Fruit fly (Drosophila melanogaster) whole organism, larva: ENCODE measurements around the gene Oseg5.
A peak's percentile ranks its signal among the peaks of the same experiment; 100 is the strongest.

Source experiments
- noc ChIP-seq: fragments of 200-800 bp; sonication (Bioruptor generic); optimal IDR thresholded peaks from 3 replicates; lab custom pipeline; 2019; ENCODE audit warnings: missing biosample characterization, mild to moderate bottlenecking, missing genetic modification characterization, moderate library complexity

Oseg5 gene

dm6 chr2L:20852092-20852628 lies 16.5 kb upstream of the Oseg5 start, which contains the start of gene twit:
TSS of gene twit (plus strand) at chr2L:20852578.
- TF ChIP-seq noc (tag; lab: Kevin White, UChicago): no peak

- no peak for TF ChIP-seq noc (tag; lab: Kevin White, UChicago)
These were observed 16.0 kb upstream of the Oseg5 start for dm6 chr2L:20851592-20851991.

- no peak for TF ChIP-seq noc (tag; lab: Kevin White, UChicago)
These were observed 13.4 kb upstream of the Oseg5 start, which contains the start of gene CG14402 for dm6 chr2L:20849000-20849399. TSS of gene CG14402 (plus strand) at chr2L:20849300.

- TF ChIP-seq noc (tag; lab: Kevin White, UChicago): no peak
These were observed 8.7 kb upstream of the Oseg5 start for dm6 chr2L:20844381-20844780.

dm6 chr2L:20840462-20841038 lies 4.9 kb upstream of the Oseg5 start, which contains the start of gene CG31676:
TSS of gene CG31676 (plus strand) at chr2L:20840750.
- TF ChIP-seq noc (tag; lab: Kevin White, UChicago): no peak

- no peak for TF ChIP-seq noc (tag; lab: Kevin White, UChicago)
These were observed 4.4 kb upstream of the Oseg5 start for dm6 chr2L:20840006-20840405.

dm6 chr2L:20837885-20838284 lies 2.2 kb upstream of the Oseg5 start, which contains the start of gene Spn38F:
TSS of gene Spn38F (minus strand) at chr2L:20837985.
- TF ChIP-seq noc (tag; lab: Kevin White, UChicago): no peak

- peak; percentile 48 for TF ChIP-seq noc (tag; lab: Kevin White, UChicago)
These were observed 4.6 kb downstream of the Oseg5 start, which contains the start of gene CG31674 for dm6 chr2L:20831060-20831459. TSS of gene CG31674 (plus strand) at chr2L:20831262.

- peak; percentile 68 for TF ChIP-seq noc (tag; lab: Kevin White, UChicago)
These were observed 5.8 kb downstream of the Oseg5 start for dm6 chr2L:20829755-20830396.

- TF ChIP-seq noc (tag; lab: Kevin White, UChicago): no peak
These were observed 6.3 kb downstream of the Oseg5 start, which contains the start of gene CG31673 for dm6 chr2L:20829309-20829708. TSS of gene CG31673 (plus strand) at chr2L:20829609.

- no peak for TF ChIP-seq noc (tag; lab: Kevin White, UChicago)
These were observed 6.9 kb downstream of the Oseg5 start for dm6 chr2L:20828701-20829100.

dm6 chr2L:20827045-20827444 lies 8.6 kb downstream of the Oseg5 start:
- TF ChIP-seq noc (tag; lab: Kevin White, UChicago): no peak

dm6 chr2L:20826226-20826625 lies 9.4 kb downstream of the Oseg5 start:
- no peak for TF ChIP-seq noc (tag; lab: Kevin White, UChicago)

- TF ChIP-seq noc (tag; lab: Kevin White, UChicago): peak; percentile 16
These were observed 10.4 kb downstream of the Oseg5 start for dm6 chr2L:20825265-20825664.

- no peak for TF ChIP-seq noc (tag; lab: Kevin White, UChicago)
These were observed 11.4 kb downstream of the Oseg5 start for dm6 chr2L:20824136-20824789.
